Worm (Caenorhabditis elegans): ENCODE measurements around the gene F21C10.1.

DNA sequence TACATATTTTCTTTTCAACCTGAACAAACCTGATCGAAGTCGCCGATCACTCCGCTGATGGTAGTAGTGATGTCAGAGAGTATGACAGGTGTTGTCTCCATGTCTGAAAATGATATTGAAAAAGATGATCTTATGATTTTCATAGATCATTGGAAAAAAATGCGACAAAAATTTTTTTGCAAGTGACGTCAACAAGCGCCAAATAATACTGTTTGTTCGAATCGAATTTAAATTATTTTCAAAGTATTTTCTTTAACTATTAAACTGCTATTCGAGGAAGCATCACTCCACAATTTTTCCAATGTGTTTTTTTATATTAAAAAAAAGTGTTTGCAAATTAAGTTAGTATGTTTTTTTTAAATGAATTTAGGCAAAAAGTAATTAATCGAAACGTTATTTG is 5.5 kb downstream of the F21C10.1 start, which contains the start of gene pitr-2:
- TF ChIP-seq ama-1 (optimal IDR thresholded peaks at IDR 0.05) (no peak), fkh-10 (GFP tag; optimal IDR thresholded peaks at IDR 0.05) (no peak), mdl-1 (tag; optimal IDR thresholded peaks at IDR 0.05) (no peak), ceh-82 (tag; optimal IDR thresholded peaks at IDR 0.05) (no peak), hmg-11 (tag; optimal IDR thresholded peaks at IDR 0.05) (no peak), fos-1 (tag; optimal IDR thresholded peaks at IDR 0.05) (no peak), jun-1 (tag; optimal IDR thresholded peaks at IDR 0.05) (no peak), fkh-2 (tag; optimal IDR thresholded peaks at IDR 0.05) (no peak), elt-1 (tag; optimal IDR thresholded peaks at IDR 0.05) (no peak)

Measured in whole organism, L3 larva.